Fruit fly (Drosophila melanogaster): ENCODE data around the gene CG13023.
"Not testable (repeated sequence)": the region's sequence is repeated elsewhere in the genome, so short reads cannot be mapped to it uniquely, and the experiment has no call there.

The CG13023 gene

DNA sequence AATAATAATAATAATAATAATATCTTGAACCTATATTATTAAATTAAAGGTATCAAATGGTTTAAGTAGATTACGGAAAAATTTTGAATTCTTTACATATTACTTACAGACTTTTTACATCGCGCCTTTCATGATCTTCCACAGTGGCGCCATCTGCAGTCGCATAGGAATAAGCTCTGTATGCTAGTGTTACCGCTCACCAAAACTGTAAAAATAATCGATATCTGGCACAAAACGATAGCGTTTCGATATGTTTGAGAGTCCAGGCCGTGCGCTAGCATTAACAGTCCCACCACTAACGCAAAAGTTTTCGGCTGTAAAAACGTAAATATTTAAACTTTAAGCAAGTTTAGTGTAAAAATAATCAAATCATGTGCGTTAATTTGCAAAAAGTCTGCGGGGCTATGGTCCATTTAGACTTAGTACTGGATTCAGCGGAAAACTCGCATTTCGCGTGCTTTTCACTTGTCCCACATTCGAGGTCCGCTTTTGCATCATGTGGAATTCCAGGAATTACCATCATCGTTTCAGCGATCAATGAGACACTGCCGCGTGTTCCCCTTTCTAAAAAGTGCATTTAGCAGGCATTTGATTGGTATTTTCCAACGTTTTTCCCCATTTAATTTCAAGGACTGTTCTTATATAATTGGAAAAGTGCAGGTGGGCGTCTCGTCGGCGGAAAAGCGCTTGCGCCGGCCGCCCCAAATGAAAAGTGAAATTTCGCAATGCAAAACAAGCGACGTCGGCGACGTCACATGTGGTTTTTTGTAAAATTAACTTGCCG lies 28.2 kb upstream of the CG13023 start:
- TF ChIP-seq EcR (GFP tag; optimal IDR thresholded peaks at IDR 0.05) = no peak
- no peak for TF ChIP-seq CG8478 (optimal IDR thresholded peaks at IDR 0.05)
- TF ChIP-seq usp (GFP tag; optimal IDR thresholded peaks at IDR 0.05) = no peak
- TF ChIP-seq pan (optimal IDR thresholded peaks at IDR 0.05) = no peak
- TF ChIP-seq Dll (optimal IDR thresholded peaks at IDR 0.05) = no peak

DNA sequence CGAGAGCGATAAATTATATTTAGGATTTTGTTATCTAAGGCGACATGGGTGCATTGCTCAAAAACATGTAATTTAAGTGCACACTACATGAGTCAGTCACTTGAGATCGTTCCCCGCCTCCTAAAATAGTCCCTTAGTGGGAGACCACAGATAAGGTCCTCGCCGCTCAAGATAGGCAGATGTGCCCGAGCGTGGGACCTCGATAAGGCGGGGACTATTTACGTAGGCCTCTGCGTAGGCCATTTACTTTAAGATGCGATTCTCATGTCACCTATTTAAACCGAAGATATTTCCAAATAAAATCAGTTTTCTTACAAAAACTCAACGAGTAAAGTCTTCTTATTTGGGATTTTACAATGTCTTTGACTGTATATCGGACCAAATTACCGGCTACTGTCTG lies 27.3 kb upstream of the CG13023 start, which contains the start of gene Ogdh:
Ogdh (plus strand) TSS at position 301 of the 400 bp plus-strand sequence.
- not testable (repeated sequence) for TF ChIP-seq psq (optimal IDR thresholded peaks at IDR 0.05); Dll (optimal IDR thresholded peaks at IDR 0.05); usp (GFP tag; optimal IDR thresholded peaks at IDR 0.05)

DNA sequence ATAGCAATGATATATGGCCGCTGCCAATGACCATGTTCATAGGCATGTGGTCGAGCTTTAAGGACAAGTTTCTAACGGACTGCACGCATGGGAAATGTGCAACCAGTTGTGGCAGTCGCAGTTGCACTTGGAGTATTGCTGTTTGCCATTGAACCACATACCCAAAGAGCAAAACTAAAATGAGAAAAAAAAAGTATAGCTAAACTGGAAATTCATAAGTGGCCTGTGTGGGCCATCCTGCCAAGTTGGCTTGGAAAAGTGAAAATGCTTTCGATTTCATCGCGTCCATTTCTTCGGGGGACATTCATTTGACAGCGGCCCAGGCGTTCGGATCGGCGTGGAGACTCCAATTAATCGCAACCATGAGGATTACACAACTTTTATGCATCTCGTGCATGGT lies 16.8 kb upstream of the CG13023 start, which contains the start of gene Obp73a:
Obp73a (plus strand) TSS at position 301 of the 400 bp plus-strand sequence.
- TF ChIP-seq pan (optimal IDR thresholded peaks at IDR 0.05) (no peak), CG8478 (optimal IDR thresholded peaks at IDR 0.05) (no peak), Dll (optimal IDR thresholded peaks at IDR 0.05) (no peak), EcR (GFP tag; optimal IDR thresholded peaks at IDR 0.05) (no peak), psq (optimal IDR thresholded peaks at IDR 0.05) (no peak), usp (GFP tag; optimal IDR thresholded peaks at IDR 0.05) (no peak)

DNA sequence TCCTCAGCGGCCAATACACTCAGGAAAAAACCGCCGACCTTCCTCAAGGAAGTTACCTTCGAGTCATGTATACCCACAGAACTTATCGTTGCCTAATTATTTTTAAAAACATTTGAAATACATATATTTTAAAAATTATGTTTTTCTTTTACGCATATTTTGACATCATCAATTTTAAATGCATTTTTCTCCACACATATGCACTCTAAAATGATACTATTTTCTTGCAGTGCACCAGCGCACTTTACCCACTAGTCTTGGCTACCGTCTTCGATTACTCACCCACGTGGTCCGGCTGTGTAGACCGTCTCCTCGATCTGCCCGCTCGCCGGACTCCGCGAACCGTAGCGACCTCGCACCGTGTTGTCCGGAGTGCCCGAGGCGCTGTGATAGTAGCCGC lies 14.1 kb upstream of the CG13023 start:
- TF ChIP-seq pan (optimal IDR thresholded peaks at IDR 0.05) (no peak), psq (optimal IDR thresholded peaks at IDR 0.05) (no peak), Dll (optimal IDR thresholded peaks at IDR 0.05) (no peak), usp (GFP tag; optimal IDR thresholded peaks at IDR 0.05) (no peak), CG8478 (optimal IDR thresholded peaks at IDR 0.05) (no peak), EcR (GFP tag; optimal IDR thresholded peaks at IDR 0.05) (no peak)

DNA sequence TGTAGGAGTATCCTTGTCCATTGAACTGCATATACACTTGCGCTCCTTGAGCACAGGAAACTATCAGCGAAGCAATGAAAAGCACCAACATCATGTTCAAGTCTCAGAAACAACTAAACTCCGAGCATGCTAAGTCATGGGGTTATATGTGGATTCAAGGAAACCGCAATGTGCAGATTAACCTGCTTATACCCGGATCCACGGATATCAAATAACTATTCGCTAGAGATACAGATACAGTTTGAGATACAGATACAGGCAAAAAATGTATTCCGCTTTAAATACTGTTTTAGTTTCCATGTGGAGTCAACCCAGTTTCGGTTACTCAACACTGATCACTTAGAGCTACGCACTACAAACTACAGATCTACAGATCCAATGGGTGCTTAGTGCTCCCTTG lies 11.6 kb upstream of the CG13023 start, which contains the start of gene CG13022:
CG13022 (minus strand) TSS at position 101 of the 400 bp plus-strand sequence.
- TF ChIP-seq EcR (GFP tag; optimal IDR thresholded peaks at IDR 0.05) (no peak), usp (GFP tag; optimal IDR thresholded peaks at IDR 0.05) (no peak), psq (optimal IDR thresholded peaks at IDR 0.05) (no peak), Dll (optimal IDR thresholded peaks at IDR 0.05) (no peak), pan (optimal IDR thresholded peaks at IDR 0.05) (no peak), CG8478 (optimal IDR thresholded peaks at IDR 0.05) (no peak)

DNA sequence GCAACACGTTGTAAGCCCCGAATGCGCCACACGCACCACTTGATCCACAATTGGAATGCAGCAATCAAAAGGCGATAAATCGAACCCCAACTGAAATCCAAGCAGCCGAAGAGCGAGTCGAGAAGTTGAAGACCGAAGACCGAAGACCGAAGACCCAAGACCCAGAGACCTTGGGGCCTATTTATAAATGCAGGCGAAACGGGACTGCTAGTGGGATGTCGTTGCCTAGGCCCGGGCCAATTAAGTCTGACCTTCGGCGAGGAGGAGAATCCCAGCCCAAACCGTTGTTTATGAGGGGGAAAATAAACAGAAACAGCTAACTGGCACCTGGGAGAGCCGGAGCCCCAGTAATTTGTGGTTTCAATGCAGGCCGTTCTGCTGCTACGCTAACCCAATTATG lies 9.5 kb upstream of the CG13023 start:
- TF ChIP-seq CG8478 (optimal IDR thresholded peaks at IDR 0.05) (no peak), usp (GFP tag; optimal IDR thresholded peaks at IDR 0.05) (no peak), EcR (GFP tag; optimal IDR thresholded peaks at IDR 0.05) (no peak), pan (optimal IDR thresholded peaks at IDR 0.05) (no peak), psq (optimal IDR thresholded peaks at IDR 0.05) (no peak), Dll (optimal IDR thresholded peaks at IDR 0.05) (no peak)

DNA sequence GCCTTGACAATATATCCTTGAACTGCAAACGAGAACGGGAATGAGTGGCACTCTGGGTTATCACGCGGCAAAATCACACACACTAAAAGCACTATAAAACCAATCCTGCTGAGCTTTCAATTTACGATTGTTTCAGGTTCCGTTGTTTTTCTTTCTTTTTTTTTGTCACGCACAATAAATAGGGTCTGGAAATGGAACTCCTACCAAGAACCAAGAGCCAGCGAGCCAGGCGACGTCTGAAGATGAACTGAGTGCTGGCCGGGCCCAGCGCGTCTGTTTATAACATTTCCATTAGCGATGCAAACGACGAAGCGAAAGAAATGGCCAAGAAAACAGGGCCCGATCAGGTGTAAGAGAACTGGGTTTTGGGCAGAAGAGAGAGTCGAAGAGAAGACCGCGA lies 8.1 kb upstream of the CG13023 start, which contains the start of gene CG11905:
CG11905 (minus strand) TSS at position 253 of the 400 bp plus-strand sequence.
- TF ChIP-seq psq (optimal IDR thresholded peaks at IDR 0.05) = no peak
- TF ChIP-seq Dll (optimal IDR thresholded peaks at IDR 0.05) = no peak
- no peak for TF ChIP-seq CG8478 (optimal IDR thresholded peaks at IDR 0.05)
- TF ChIP-seq pan (optimal IDR thresholded peaks at IDR 0.05) = no peak
- TF ChIP-seq EcR (GFP tag; optimal IDR thresholded peaks at IDR 0.05) = no peak
- TF ChIP-seq usp (GFP tag; optimal IDR thresholded peaks at IDR 0.05) = no peak

DNA sequence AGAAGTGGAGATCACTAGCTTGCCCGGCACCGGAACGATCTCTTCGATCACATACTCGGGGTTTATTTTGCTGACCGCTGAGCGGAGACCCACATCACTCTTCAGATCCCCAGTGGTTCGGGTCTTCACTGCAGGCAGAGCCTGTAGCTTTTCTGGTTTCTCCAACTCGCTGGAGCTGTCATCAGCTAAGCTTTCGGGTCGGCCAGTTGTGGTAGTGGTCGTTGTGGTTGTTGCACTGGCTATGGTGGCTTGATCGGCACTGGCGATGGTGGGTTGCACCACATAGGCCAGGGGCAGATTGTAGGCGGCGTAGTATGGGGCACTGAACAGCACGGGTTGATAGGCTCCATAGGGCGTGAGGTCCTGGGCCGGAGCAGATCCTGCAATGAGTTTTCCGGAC lies 3.3 kb upstream of the CG13023 start:
- no peak for TF ChIP-seq usp (GFP tag; optimal IDR thresholded peaks at IDR 0.05)
- TF ChIP-seq CG8478 (optimal IDR thresholded peaks at IDR 0.05) = peak; percentile 51

DNA sequence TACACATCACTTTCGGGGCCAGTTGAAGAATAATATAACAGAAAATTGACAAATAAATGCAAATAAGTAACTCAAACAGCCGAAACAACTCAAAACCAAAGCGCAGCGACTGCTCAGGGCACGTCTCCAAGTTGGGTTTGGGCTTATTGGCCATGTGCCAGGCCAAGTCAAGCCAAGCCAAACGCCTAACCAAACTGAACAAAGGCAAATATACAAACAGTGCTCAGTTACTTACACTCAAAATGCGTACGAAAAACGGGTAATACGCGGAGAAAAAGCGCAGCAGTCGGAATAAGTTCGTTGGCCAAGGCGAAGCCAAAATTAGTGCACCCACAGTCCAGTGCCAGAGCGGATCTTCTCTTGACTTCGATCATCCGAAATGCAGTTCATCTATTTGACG lies 4.3 kb downstream of the CG13023 start, which contains the start of gene CG13028:
CG13028 (plus strand) TSS at position 301 of the 400 bp plus-strand sequence.
- TF ChIP-seq Dll (optimal IDR thresholded peaks at IDR 0.05) (no peak), EcR (GFP tag; optimal IDR thresholded peaks at IDR 0.05) (peak in 1 of 2 experiments; percentile 2)

DNA sequence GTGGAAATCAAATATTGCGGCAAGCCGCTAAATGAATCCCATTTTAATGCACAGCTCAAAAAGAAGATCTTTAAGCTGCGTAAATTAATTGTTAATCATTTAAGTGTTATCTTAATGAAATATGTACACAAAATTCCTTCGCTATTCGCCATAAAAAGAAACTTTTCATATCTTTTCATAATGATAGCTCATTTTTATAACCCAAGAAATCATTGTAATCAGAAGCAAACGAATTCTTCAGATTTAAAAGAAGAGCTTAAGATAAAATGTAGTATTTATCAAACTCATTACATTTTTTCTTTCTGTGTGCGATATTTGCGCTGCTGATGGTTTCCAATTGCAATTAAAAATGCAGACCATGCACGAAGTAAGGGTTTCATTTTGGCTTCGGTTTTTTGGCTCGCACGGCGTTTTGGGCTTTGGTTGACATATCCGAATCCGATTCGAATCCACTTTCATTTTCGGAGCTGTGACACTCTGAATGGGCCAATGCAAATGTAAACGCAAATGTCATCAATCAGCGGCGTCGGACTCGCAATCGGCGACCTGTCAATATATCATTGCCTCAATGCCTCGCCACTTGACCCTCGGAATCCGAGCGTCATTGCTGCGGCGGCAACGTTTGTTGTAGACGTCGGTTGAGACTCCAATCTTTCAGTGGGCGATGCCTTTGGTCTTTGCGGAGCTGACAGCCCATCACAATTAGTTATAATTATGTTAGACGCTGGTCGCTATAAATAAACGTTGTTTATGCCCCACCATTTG lies 9.6 kb downstream of the CG13023 start:
- TF ChIP-seq Dll (optimal IDR thresholded peaks at IDR 0.05) = no peak
- no peak for TF ChIP-seq psq (optimal IDR thresholded peaks at IDR 0.05)
- no peak for TF ChIP-seq usp (GFP tag; optimal IDR thresholded peaks at IDR 0.05)
- no peak for TF ChIP-seq EcR (GFP tag; optimal IDR thresholded peaks at IDR 0.05)
- TF ChIP-seq CG8478 (optimal IDR thresholded peaks at IDR 0.05) = no peak
- no peak for TF ChIP-seq pan (optimal IDR thresholded peaks at IDR 0.05)

DNA sequence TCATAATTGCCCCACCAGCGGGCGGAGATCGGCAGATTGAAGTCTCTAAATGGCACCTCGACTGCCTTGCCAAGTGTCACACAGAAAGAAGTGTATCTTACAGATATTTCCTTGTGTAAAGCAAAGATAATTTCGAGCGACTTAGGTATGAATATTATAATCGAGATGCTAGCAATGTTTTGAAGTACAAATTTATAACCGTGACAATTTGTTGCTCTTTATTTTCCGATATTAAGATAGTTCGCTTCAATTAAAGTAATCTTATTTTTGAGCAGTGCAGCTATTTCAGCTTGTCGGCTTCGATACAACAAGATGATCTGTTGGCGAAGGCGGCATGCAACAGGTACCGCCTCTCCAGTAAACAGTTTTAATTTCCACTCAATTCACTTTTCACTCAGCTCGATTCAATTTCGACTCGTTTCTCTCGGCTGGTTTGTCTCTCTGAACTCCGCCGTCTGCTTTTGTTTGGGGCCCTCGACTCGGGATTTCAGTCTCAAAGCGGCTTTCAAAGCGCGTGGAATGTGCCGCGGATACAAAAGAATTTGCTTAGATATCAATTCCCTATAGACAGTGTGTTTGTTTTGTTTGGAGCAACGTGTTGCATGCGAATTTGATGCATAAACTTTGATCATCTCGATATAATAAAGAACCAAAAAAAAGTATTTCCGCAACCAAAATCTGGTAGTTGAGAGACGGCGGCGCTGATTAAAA lies 11.3 kb downstream of the CG13023 start:
- no peak for TF ChIP-seq Dll (optimal IDR thresholded peaks at IDR 0.05)
- no peak for TF ChIP-seq usp (GFP tag; optimal IDR thresholded peaks at IDR 0.05)
- TF ChIP-seq psq (optimal IDR thresholded peaks at IDR 0.05) = no peak
- TF ChIP-seq EcR (GFP tag; optimal IDR thresholded peaks at IDR 0.05) = no peak
- no peak for TF ChIP-seq pan (optimal IDR thresholded peaks at IDR 0.05)
- no peak for TF ChIP-seq CG8478 (optimal IDR thresholded peaks at IDR 0.05)

DNA sequence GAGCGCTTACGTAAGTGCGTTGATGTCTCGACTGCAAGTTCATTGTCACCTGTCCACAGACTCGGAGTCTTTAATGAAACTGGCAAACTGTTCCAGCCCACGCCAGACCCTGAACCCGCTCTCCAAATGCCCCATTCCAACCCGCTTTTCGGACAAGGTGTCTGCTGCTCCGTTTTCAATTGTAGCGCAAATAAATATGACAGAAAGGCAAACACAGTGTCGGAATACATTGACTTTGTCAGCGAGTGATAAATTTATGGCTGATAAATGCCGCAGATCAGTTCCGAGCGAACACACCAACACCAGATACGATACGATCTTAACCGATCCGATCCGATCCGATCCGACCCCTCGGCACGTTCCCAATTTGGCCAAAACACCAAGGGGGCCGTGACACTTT lies 13.1 kb downstream of the CG13023 start:
- TF ChIP-seq CG8478 (optimal IDR thresholded peaks at IDR 0.05) (no peak), usp (GFP tag; optimal IDR thresholded peaks at IDR 0.05) (no peak), Dll (optimal IDR thresholded peaks at IDR 0.05) (no peak), pan (optimal IDR thresholded peaks at IDR 0.05) (no peak)
